Fruit fly (Drosophila melanogaster) whole organism, embryonic: Measurements from ENCODE around the gene Mms19.
A peak's percentile ranks its signal among the peaks of the same experiment; 100 is the strongest.

ENCODE experiments used
- Adf1 ChIP-seq: fragments of 200-800 bp; sonication (Bioruptor generic); IDR thresholded peaks from 2 replicates; pipeline ENCODE4 v1.3.6; 2022; ENCODE audit warnings: missing biosample characterization, missing genetic modification characterization
- CG1024 ChIP-seq: fragments of 200-800 bp; sonication (Bioruptor generic); IDR thresholded peaks from 2 replicates; pipeline ENCODE4 v1.3.6; 2022; ENCODE audit warnings: missing biosample characterization, missing genetic modification characterization
- CG12391 ChIP-seq: fragments of 200-800 bp; sonication (Bioruptor generic); optimal IDR thresholded peaks from 3 replicates; lab custom pipeline; 2018; ENCODE audit warnings: missing biosample characterization, mild to moderate bottlenecking, missing genetic modification characterization, moderate library complexity
- CG13287 ChIP-seq: fragments of 200-800 bp; sonication (Bioruptor generic); IDR thresholded peaks from 2 replicates; pipeline ENCODE4 v1.3.6; 2022; ENCODE audit warnings: missing biosample characterization, missing genetic modification characterization; ENCODE audit not compliant: partially characterized antibody
- CG14014 ChIP-seq: fragments of 200-800 bp; sonication (Bioruptor generic); IDR thresholded peaks from 2 replicates; pipeline ENCODE4 v1.3.6; 2022; ENCODE audit warnings: missing biosample characterization, missing genetic modification characterization
- CG1529 ChIP-seq: fragments of 200-800 bp; sonication (Bioruptor generic); optimal IDR thresholded peaks from 3 replicates; lab custom pipeline; 2018; ENCODE audit warnings: missing biosample characterization, missing genetic modification characterization
- CG15514 ChIP-seq: fragments of 200-800 bp; sonication (Bioruptor generic); optimal IDR thresholded peaks from 3 replicates; lab custom pipeline; 2017; ENCODE audit warnings: missing biosample characterization, missing genetic modification characterization, mild to moderate bottlenecking, moderate library complexity, missing genetic modification reagents
- CG17912 ChIP-seq: fragments of 200-800 bp; sonication (Bioruptor generic); optimal IDR thresholded peaks from 2 replicates; lab custom pipeline; 2018; ENCODE audit warnings: missing biosample characterization, mild to moderate bottlenecking, missing genetic modification characterization
- CG18476 ChIP-seq: fragments of 200-800 bp; sonication (Bioruptor generic); optimal IDR thresholded peaks from 2 replicates; lab custom pipeline; 2016; ENCODE audit warnings: missing biosample characterization, mild to moderate bottlenecking, missing genetic modification characterization
- CG33557 ChIP-seq: fragments of 200-800 bp; sonication (Bioruptor generic); optimal IDR thresholded peaks from 2 replicates; lab custom pipeline; 2019; ENCODE audit warnings: missing biosample characterization, mild to moderate bottlenecking, missing genetic modification characterization, moderate library complexity
- CG4617 ChIP-seq: fragments of 200-800 bp; sonication (Bioruptor generic); optimal IDR thresholded peaks from 3 replicates; lab custom pipeline; 2016; ENCODE audit warnings: missing biosample characterization, missing genetic modification characterization, borderline replicate concordance
- CG6683 ChIP-seq: fragments of 200-800 bp; sonication (Bioruptor generic); optimal IDR thresholded peaks from 2 replicates; lab custom pipeline; 2017; ENCODE audit warnings: missing biosample characterization, mild to moderate bottlenecking, missing genetic modification characterization, missing genetic modification reagents
- CG7271 ChIP-seq: fragments of 200-800 bp; sonication (Bioruptor generic); optimal IDR thresholded peaks from 2 replicates; lab custom pipeline; 2018; ENCODE audit warnings: missing biosample characterization, mild to moderate bottlenecking, missing genetic modification characterization, moderate library complexity
- CG9215 ChIP-seq: fragments of 200-800 bp; sonication (Bioruptor generic); IDR thresholded peaks from 2 replicates; pipeline ENCODE4 v1.3.6; 2022; ENCODE audit warnings: missing biosample characterization, missing genetic modification characterization
- CG9609 ChIP-seq: fragments of 200-800 bp; sonication (Bioruptor generic); optimal IDR thresholded peaks from 3 replicates; lab custom pipeline; 2016; ENCODE audit warnings: missing biosample characterization, missing genetic modification characterization
- Dad ChIP-seq: fragments of 200-800 bp; sonication (Bioruptor generic); optimal IDR thresholded peaks from 3 replicates; lab custom pipeline; 2016; ENCODE audit warnings: missing biosample characterization, missing genetic modification characterization
- Dip2 ChIP-seq: fragments of 200-800 bp; sonication (Bioruptor generic); IDR thresholded peaks from 2 replicates; pipeline ENCODE4 v1.3.6; 2022; ENCODE audit warnings: missing biosample characterization, missing genetic modification characterization
- E2f1 ChIP-seq: fragments of 200-800 bp; sonication (Bioruptor generic); IDR thresholded peaks from 2 replicates; pipeline ENCODE4 v1.3.6; 2022; ENCODE audit warnings: missing biosample characterization, missing genetic modification characterization
- Eip74EF ChIP-seq, 2 experiments: fragments of 200-800 bp in 1 of 2; fragments of >200 bp in 1 of 2; sonication (Bioruptor generic) in 1 of 2; optimal IDR thresholded peaks; 2 replicates each; lab custom pipeline; 2017 to 2019; ENCODE audit warnings: missing biosample characterization in 2 of 2, missing genetic modification characterization in 2 of 2, mild to moderate bottlenecking in 1 of 2, moderate library complexity in 1 of 2
- H2.0 ChIP-seq: fragments of 200-800 bp; sonication (Bioruptor generic); IDR thresholded peaks from 2 replicates; pipeline ENCODE4 v1.3.6; 2022; ENCODE audit warnings: missing biosample characterization, missing genetic modification characterization
- HLHmδ ChIP-seq: fragments of 200-800 bp; sonication (Bioruptor generic); optimal IDR thresholded peaks from 2 replicates; lab custom pipeline; 2018; ENCODE audit warnings: missing biosample characterization, mild to moderate bottlenecking, missing genetic modification characterization, moderate library complexity
- Hsf ChIP-seq: fragments of 200-800 bp; sonication (Bioruptor generic); optimal IDR thresholded peaks from 3 replicates; lab custom pipeline; 2016; ENCODE audit warnings: missing biosample characterization, missing genetic modification characterization
- Lpt ChIP-seq: fragments of >200 bp; optimal IDR thresholded peaks from 2 replicates; lab custom pipeline; 2018; ENCODE audit warnings: missing biosample characterization, missing genetic modification characterization
- Side ChIP-seq: fragments of 200-800 bp; sonication (Bioruptor generic); optimal IDR thresholded peaks from 2 replicates; lab custom pipeline; 2016; ENCODE audit warnings: missing biosample characterization, missing genetic modification characterization
- ato ChIP-seq: fragments of 200-800 bp; sonication (Bioruptor generic); IDR thresholded peaks from 2 replicates; pipeline ENCODE4 v1.3.6; 2022; ENCODE audit warnings: missing biosample characterization, missing genetic modification characterization; ENCODE audit not compliant: partially characterized antibody
- caup ChIP-seq: fragments of 200-800 bp; sonication (Bioruptor generic); optimal IDR thresholded peaks from 3 replicates; lab custom pipeline; 2017; ENCODE audit warnings: missing biosample characterization, mild to moderate bottlenecking, missing genetic modification characterization, moderate library complexity; ENCODE audit not compliant: severe bottlenecking
- chn ChIP-seq: fragments of 200-800 bp; sonication (Bioruptor generic); optimal IDR thresholded peaks from 2 replicates; lab custom pipeline; 2016; ENCODE audit warnings: missing biosample characterization, missing genetic modification characterization
- dan ChIP-seq: fragments of 200-800 bp; sonication (Bioruptor generic); IDR thresholded peaks from 2 replicates; pipeline ENCODE4 v1.3.6; 2022; ENCODE audit warnings: missing biosample characterization, missing genetic modification characterization
- dimm ChIP-seq: fragments of 200-800 bp; sonication (Bioruptor generic); IDR thresholded peaks from 2 replicates; pipeline ENCODE4 v1.3.6; 2022; ENCODE audit warnings: missing biosample characterization, missing genetic modification characterization
- disco-r ChIP-seq: fragments of 200-800 bp; sonication (Bioruptor generic); optimal IDR thresholded peaks from 2 replicates; lab custom pipeline; 2016; ENCODE audit warnings: missing biosample characterization, missing genetic modification characterization
- dm ChIP-seq: fragments of 200-800 bp; sonication (Bioruptor generic); optimal IDR thresholded peaks from 3 replicates; lab custom pipeline; 2016; ENCODE audit warnings: missing biosample characterization, missing genetic modification characterization
- dmrt99B ChIP-seq: fragments of 200-800 bp; sonication (Bioruptor generic); optimal IDR thresholded peaks from 2 replicates; lab custom pipeline; 2018; ENCODE audit warnings: missing biosample characterization, mild to moderate bottlenecking, missing genetic modification characterization, moderate library complexity
- dpn ChIP-seq, 2 experiments: fragments of 200-800 bp; sonication (Bioruptor generic); optimal IDR thresholded peaks; 3 replicates each; lab custom pipeline; 2016; ENCODE audit warnings: missing biosample characterization in 2 of 2, missing genetic modification characterization in 2 of 2
- en ChIP-seq: fragments of 200-800 bp; sonication (Bioruptor generic); optimal IDR thresholded peaks from 2 replicates; lab custom pipeline; 2016; ENCODE audit warnings: missing biosample characterization, missing genetic modification characterization
- esg ChIP-seq: fragments of 200-800 bp; sonication (Bioruptor generic); conservative IDR thresholded peaks from 2 replicates; pipeline ENCODE4 v1.3.6; 2022; ENCODE audit warnings: missing biosample characterization, missing genetic modification characterization
- exex ChIP-seq: fragments of 200-800 bp; sonication (Bioruptor generic); optimal IDR thresholded peaks from 4 replicates; lab custom pipeline; 2018; ENCODE audit warnings: missing biosample characterization, mild to moderate bottlenecking, missing genetic modification characterization, moderate library complexity
- fru ChIP-seq: fragments of >200 bp; optimal IDR thresholded peaks from 2 replicates; lab custom pipeline; 2017
- fu2 ChIP-seq: fragments of 200-800 bp; sonication (Bioruptor generic); optimal IDR thresholded peaks from 2 replicates; lab custom pipeline; 2016; ENCODE audit warnings: missing biosample characterization, missing genetic modification characterization
- kay ChIP-seq: fragments of 200-800 bp; sonication (Bioruptor generic); optimal IDR thresholded peaks from 2 replicates; lab custom pipeline; 2016; ENCODE audit warnings: missing biosample characterization, missing genetic modification characterization
- nmo ChIP-seq: fragments of 200-800 bp; sonication (Bioruptor generic); optimal IDR thresholded peaks from 2 replicates; lab custom pipeline; 2018; ENCODE audit warnings: missing biosample characterization, mild to moderate bottlenecking, missing genetic modification characterization, moderate library complexity
- pan ChIP-seq, 4 experiments: fragments of >200 bp in 3 of 4; fragments of 200-800 bp in 1 of 4; sonication (Bioruptor generic) in 1 of 4; optimal IDR thresholded peaks in 3 of 4; IDR thresholded peaks in 1 of 4; 2 replicates each; pipeline versions ENCODE4 v1.3.6 to Lab custom; 2017 to 2022; ENCODE audit warnings: missing biosample characterization in 2 of 4, missing genetic modification characterization in 2 of 4, mixed read lengths in 1 of 4
- pita ChIP-seq: fragments of 200-800 bp; sonication (Bioruptor generic); optimal IDR thresholded peaks from 2 replicates; lab custom pipeline; 2017; ENCODE audit warnings: missing biosample characterization, mild to moderate bottlenecking, missing genetic modification characterization
- sens-2 ChIP-seq: fragments of 200-800 bp; sonication (Bioruptor generic); IDR thresholded peaks from 2 replicates; pipeline ENCODE4 v1.3.6; 2022; ENCODE audit warnings: missing biosample characterization, missing genetic modification characterization
- slou ChIP-seq: fragments of 200-800 bp; sonication (Bioruptor generic); optimal IDR thresholded peaks from 3 replicates; lab custom pipeline; 2016; ENCODE audit warnings: missing biosample characterization, missing genetic modification characterization
- ssp ChIP-seq: fragments of 200-800 bp; sonication (Bioruptor generic); IDR thresholded peaks from 2 replicates; pipeline ENCODE4 v1.3.6; 2022; ENCODE audit warnings: missing biosample characterization, missing genetic modification characterization
- tna ChIP-seq: fragments of 200-800 bp; sonication (Bioruptor generic); IDR thresholded peaks from 2 replicates; pipeline ENCODE4 v1.3.6; 2022; ENCODE audit warnings: missing biosample characterization, missing genetic modification characterization; ENCODE audit not compliant: partially characterized antibody
- vnd ChIP-seq: fragments of 200-800 bp; sonication (Bioruptor generic); IDR thresholded peaks from 3 replicates; pipeline ENCODE4 v1.3.6; 2022; ENCODE audit warnings: missing biosample characterization, missing genetic modification characterization; ENCODE audit not compliant: partially characterized antibody
- zen2 ChIP-seq: fragments of 200-800 bp; sonication (Bioruptor generic); IDR thresholded peaks from 3 replicates; pipeline ENCODE4 v1.3.6; 2022; ENCODE audit warnings: missing biosample characterization, missing genetic modification characterization; ENCODE audit not compliant: partially characterized antibody

Gene Mms19

dm6 chr3R:5211901-5212758 is 20.2 kb upstream of the Mms19 start (continued):
- TF ChIP-seq slou (GFP tag; lab: Kevin White, UChicago): no peak
- TF ChIP-seq CG6683: no peak
- TF ChIP-seq HLHmδ (GFP tag; lab: Kevin White, UChicago): peak; percentile 13
- peak; percentile 53 for TF ChIP-seq dm (GFP tag; lab: Kevin White, UChicago)
- no peak for TF ChIP-seq Adf1
- TF ChIP-seq CG13287 (GFP tag; lab: Robert Waterston, UW): no peak
- TF ChIP-seq esg: 0 out of 2 replicates have a peak, but pooled peaks have one; percentile 21
- peak; percentile 52 for TF ChIP-seq dmrt99B
- no peak for TF ChIP-seq zen2 (GFP tag; lab: Robert Waterston, UW)
- TF ChIP-seq CG15514 (GFP tag; lab: Kevin White, UChicago): no peak
- no peak for TF ChIP-seq dimm (GFP tag; lab: Robert Waterston, UW)
- TF ChIP-seq fu2 (GFP tag; lab: Kevin White, UChicago): no peak
- TF ChIP-seq CG1024 (GFP tag; lab: Robert Waterston, UW): no peak
- peak; percentile 38 for TF ChIP-seq disco-r (GFP tag; lab: Kevin White, UChicago)
- TF ChIP-seq CG12391 (tag; lab: Kevin White, UChicago): peak; percentile 87
- peak; percentile 45 for TF ChIP-seq kay (GFP tag; lab: Kevin White, UChicago)
- TF ChIP-seq Dad: peak; percentile 43
- TF ChIP-seq dpn (GFP tag; optimal IDR thresholded peaks at IDR 0.05; lab: Kevin White, UChicago): peak; percentile 59 to 64
- peak; percentile 90 for TF ChIP-seq CG7271 (tag; lab: Kevin White, UChicago)
- TF ChIP-seq CG14014 (GFP tag; lab: Robert Waterston, UW): no peak
- peak; percentile 79 for TF ChIP-seq Side (GFP tag; lab: Kevin White, UChicago)
- TF ChIP-seq vnd: no peak
- TF ChIP-seq Lpt (GFP tag; lab: Kevin White, UChicago): peak; percentile 5
- TF ChIP-seq Hsf (GFP tag; lab: Kevin White, UChicago): peak; percentile 81
- TF ChIP-seq fru (lab: Kevin White, UChicago): no peak
- peak; percentile 64 for TF ChIP-seq sens-2 (GFP tag; lab: Robert Waterston, UW)
- peak; percentile 70 for TF ChIP-seq CG1529
- TF ChIP-seq H2.0 (GFP tag; lab: Robert Waterston, UW): peak; percentile 37; the same call in 1 of the 2 replicates
- peak; percentile 77 for TF ChIP-seq CG9609
- TF ChIP-seq CG18476 (GFP tag; lab: Kevin White, UChicago): peak; percentile 61
- TF ChIP-seq E2f1 (GFP tag; lab: Robert Waterston, UW): no peak; the same call in 1 of the 2 replicates
- TF ChIP-seq pita (GFP tag; lab: Kevin White, UChicago): no peak
- TF ChIP-seq ssp (GFP tag; lab: Robert Waterston, UW): no peak
- TF ChIP-seq tna (GFP tag; lab: Robert Waterston, UW): no peak
- TF ChIP-seq chn (GFP tag; lab: Kevin White, UChicago): peak; percentile 91
- TF ChIP-seq Eip74EF (GFP tag; optimal IDR thresholded peaks at IDR 0.05; lab: Kevin White, UChicago): no peak
- TF ChIP-seq ato (GFP tag; lab: Robert Waterston, UW): no peak
- TF ChIP-seq CG17912: no peak
- TF ChIP-seq nmo: peak; percentile 85
- no peak for TF ChIP-seq Dip2
- no peak for TF ChIP-seq exex
- peak; percentile 27 for TF ChIP-seq CG4617 (GFP tag; lab: Kevin White, UChicago)
- TF ChIP-seq caup (GFP tag; lab: Kevin White, UChicago): no peak
- peak; percentile 95 for TF ChIP-seq CG33557 (GFP tag; lab: Kevin White, UChicago)
- TF ChIP-seq pan (optimal IDR thresholded peaks at IDR 0.05; lab: Kevin White, UChicago): no peak
- TF ChIP-seq pan (GFP tag; optimal IDR thresholded peaks at IDR 0.05 in 1 of 2, IDR thresholded peaks at IDR 0.05 in 1 of 2): peak in 1 of 2 experiments; percentile 68
- TF ChIP-seq dan (GFP tag; lab: Robert Waterston, UW): peak; percentile 88; the same call in 1 of the 2 replicates
- TF ChIP-seq CG9215 (GFP tag; lab: Robert Waterston, UW): no peak
- TF ChIP-seq en: peak; percentile 69
